Fruit fly (Drosophila melanogaster) whole organism, prepupa: ENCODE data around the gene Oat.

Source experiments
- CG15336 ChIP-seq: fragments of 200-800 bp; sonication (Bioruptor generic); IDR thresholded peaks from 2 replicates; pipeline ENCODE4 v1.3.6; 2022; ENCODE audit warnings: missing biosample characterization, missing genetic modification characterization
- CG32006 ChIP-seq: fragments of 200-800 bp; sonication (Bioruptor generic); optimal IDR thresholded peaks from 3 replicates; lab custom pipeline; 2017; ENCODE audit warnings: missing biosample characterization, mild to moderate bottlenecking, missing genetic modification characterization
- CG3919 ChIP-seq: fragments of 200-800 bp; sonication (Bioruptor generic); optimal IDR thresholded peaks from 3 replicates; lab custom pipeline; 2016; ENCODE audit warnings: missing biosample characterization, missing genetic modification characterization
- CG4318 ChIP-seq: fragments of 200-800 bp; sonication (Bioruptor generic); optimal IDR thresholded peaks from 3 replicates; lab custom pipeline; 2017; ENCODE audit warnings: missing biosample characterization, mild to moderate bottlenecking, missing genetic modification characterization
- CG6808 ChIP-seq: fragments of 200-800 bp; sonication (Bioruptor generic); optimal IDR thresholded peaks from 3 replicates; lab custom pipeline; 2017; ENCODE audit warnings: missing biosample characterization, missing genetic modification characterization, mild to moderate bottlenecking, moderate library complexity, missing genetic modification reagents
- CG8119 ChIP-seq: fragments of 200-800 bp; sonication (Bioruptor generic); IDR thresholded peaks from 3 replicates; pipeline ENCODE4 v1.3.6; 2022; ENCODE audit warnings: missing biosample characterization, missing genetic modification characterization
- CG8632 ChIP-seq: fragments of 200-800 bp; sonication (Bioruptor generic); optimal IDR thresholded peaks from 3 replicates; lab custom pipeline; 2016; ENCODE audit warnings: missing biosample characterization, missing genetic modification characterization
- Eip75B ChIP-seq: fragments of 200-800 bp; sonication (Bioruptor generic); optimal IDR thresholded peaks from 3 replicates; lab custom pipeline; 2016; ENCODE audit warnings: missing biosample characterization, missing genetic modification characterization
- Lpt ChIP-seq: fragments of 200-800 bp; sonication (Bioruptor generic); optimal IDR thresholded peaks from 3 replicates; lab custom pipeline; 2016; ENCODE audit warnings: missing biosample characterization, missing genetic modification characterization
- esn ChIP-seq: fragments of 200-800 bp; sonication (Bioruptor generic); optimal IDR thresholded peaks from 2 replicates; lab custom pipeline; 2016; ENCODE audit warnings: missing biosample characterization, mild to moderate bottlenecking, missing genetic modification characterization, moderate library complexity
- fkh ChIP-seq: fragments of 200-800 bp; sonication (Bioruptor generic); optimal IDR thresholded peaks from 3 replicates; lab custom pipeline; 2017; ENCODE audit warnings: missing biosample characterization, mild to moderate bottlenecking, missing genetic modification characterization, moderate library complexity
- ss ChIP-seq, 2 experiments: fragments of 200-800 bp; sonication (Bioruptor generic); optimal IDR thresholded peaks; 2 replicates in 1 of 2; 3 replicates in 1 of 2; lab custom pipeline; 2017 to 2018; ENCODE audit warnings: mild to moderate bottlenecking in 2 of 2, missing biosample characterization in 2 of 2, missing genetic modification characterization in 2 of 2, moderate library complexity in 1 of 2

dm6 chr3L:19650588-19650987, 937 bp upstream of the Oat start:
- TF ChIP-seq Lpt (GFP tag; lab: Kevin White, UChicago) (no peak), esn (peak; percentile 19), CG3919 (peak; percentile 36), ss (GFP tag; optimal IDR thresholded peaks at IDR 0.05; lab: Kevin White, UChicago) (peak; percentile 34 to 63), CG4318 (no peak), CG8119 (peak; percentile 71), fkh (GFP tag; lab: Kevin White, UChicago) (no peak), Eip75B (GFP tag; lab: Kevin White, UChicago) (peak; percentile 4), CG8632 (peak; percentile 26), CG6808 (GFP tag; lab: Kevin White, UChicago) (peak; percentile 58), CG32006 (GFP tag; lab: Kevin White, UChicago) (no peak), CG15336 (GFP tag; lab: Robert Waterston, UW) (peak; percentile 56; the same call in 1 of the 2 replicates)
